Fruit fly (Drosophila melanogaster) whole organism: ENCODE data around the gene MED28.

Source experiments
- CG8478 ChIP-seq: fragments of >200 bp; optimal IDR thresholded peaks from 2 replicates; lab custom pipeline; 2018; ENCODE audit warnings: inconsistent platforms
- Dll ChIP-seq: fragments of >200 bp; optimal IDR thresholded peaks from 2 replicates; lab custom pipeline; 2017
- EcR ChIP-seq, 2 experiments: fragments of >200 bp; optimal IDR thresholded peaks; 2 replicates each; lab custom pipeline; 2017; ENCODE audit warnings: missing biosample characterization in 2 of 2, missing genetic modification characterization in 2 of 2, missing genetic modification reagents in 2 of 2
- pan ChIP-seq: fragments of >200 bp; optimal IDR thresholded peaks from 2 replicates; lab custom pipeline; 2017
- psq ChIP-seq: fragments of >200 bp; optimal IDR thresholded peaks from 2 replicates; lab custom pipeline; 2017
- usp ChIP-seq: fragments of >200 bp; optimal IDR thresholded peaks from 2 replicates; lab custom pipeline; 2017; ENCODE audit warnings: missing biosample characterization, missing genetic modification characterization, mixed read lengths

The MED28 gene

DNA sequence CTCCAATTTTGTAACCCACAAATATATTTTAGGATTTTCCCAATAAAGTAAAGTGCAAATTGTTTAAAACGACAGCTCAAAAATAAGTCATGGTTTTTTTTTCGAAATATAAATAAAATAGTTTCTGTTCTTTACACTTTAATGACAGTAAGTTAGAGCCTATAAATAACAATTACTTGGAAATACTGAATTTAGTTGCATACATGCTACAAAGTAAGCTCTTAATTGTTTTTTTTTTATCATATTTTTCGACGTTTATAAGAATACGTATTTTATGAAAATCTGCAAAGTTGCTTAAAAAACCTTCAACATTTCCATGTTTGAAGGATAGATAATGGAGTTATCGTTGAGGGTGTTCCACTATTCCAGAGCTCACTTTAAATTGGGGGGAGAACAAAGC, 40.7 kb downstream of the MED28 start:
- TF ChIP-seq usp (GFP tag; lab: Kevin White, UChicago) (no peak), pan (lab: Kevin White, UChicago) (no peak)

DNA sequence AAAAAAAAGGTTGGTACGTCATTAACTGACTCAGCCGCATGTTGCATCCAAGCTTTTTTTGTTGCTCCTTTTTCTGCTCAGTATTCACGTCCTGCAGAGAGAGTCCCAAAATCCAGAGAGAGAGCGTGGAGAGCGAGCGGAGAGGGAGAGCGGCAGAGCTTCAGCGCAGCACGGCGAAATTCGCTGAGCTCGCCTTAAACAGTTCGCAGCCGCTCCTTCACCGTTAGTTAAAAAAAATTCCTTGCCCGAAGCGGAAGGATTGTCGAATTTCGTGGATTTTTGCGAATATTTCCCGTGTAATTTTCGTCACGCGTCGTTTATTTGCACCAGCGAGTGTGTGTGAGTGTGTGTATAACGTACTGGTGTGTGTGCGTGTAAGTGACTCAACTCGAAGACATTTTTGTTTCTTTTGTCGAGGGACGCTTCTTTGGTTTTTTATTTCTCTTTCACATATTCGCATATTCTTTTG, 41.3 kb downstream of the MED28 start:
- TF ChIP-seq EcR (GFP tag; optimal IDR thresholded peaks at IDR 0.05; lab: Kevin White, UChicago) (no peak), psq (no peak)

- TF ChIP-seq EcR (GFP tag; optimal IDR thresholded peaks at IDR 0.05; lab: Kevin White, UChicago) (no peak), pan (lab: Kevin White, UChicago) (no peak), CG8478 (no peak), Dll (lab: Kevin White, UChicago) (no peak), usp (GFP tag; lab: Kevin White, UChicago) (no peak), psq (no peak)
Observed at dm6 chr3R:25518584-25518983, 41.8 kb downstream of the MED28 start.

dm6 chr3R:25519465-25520071, 42.8 kb downstream of the MED28 start:
- TF ChIP-seq pan (lab: Kevin White, UChicago) (no peak), Dll (lab: Kevin White, UChicago) (no peak), psq (no peak), EcR (GFP tag; optimal IDR thresholded peaks at IDR 0.05; lab: Kevin White, UChicago) (no peak), usp (GFP tag; lab: Kevin White, UChicago) (no peak), CG8478 (no peak)
